Worm (Caenorhabditis elegans) whole organism, L1 larva: Measurements from ENCODE around the gene C42D8.1.

Experiments used
- C04F5.9 ChIP-seq: sonication (generic microtip); optimal IDR thresholded peaks from 2 replicates; lab custom pipeline; 2016; ENCODE audit warnings: missing genetic modification characterization, missing compliant biosample characterization
- Y116A8C.19 ChIP-seq: sonication (generic microtip); optimal IDR thresholded peaks from 2 replicates; lab custom pipeline; 2016; ENCODE audit warnings: missing compliant biosample characterization, missing genetic modification characterization, borderline replicate concordance
- aly-2 ChIP-seq: fragments of 150-350 bp; optimal IDR thresholded peaks from 2 replicates; lab custom pipeline; 2014; ENCODE audit warnings: missing biosample characterization, missing genetic modification characterization
- ama-1 ChIP-seq: fragments of 150-350 bp; optimal IDR thresholded peaks from 2 replicates; lab custom pipeline; 2014
- blmp-1 ChIP-seq: fragments of 150-350 bp; optimal IDR thresholded peaks from 2 replicates; lab custom pipeline; 2014; ENCODE audit warnings: missing biosample characterization, missing genetic modification characterization
- efl-1 ChIP-seq, 4 experiments: fragments of 150-350 bp; optimal IDR thresholded peaks in 3 of 4; peaks in 1 of 4; 1 replicate in 1 of 4; 2 replicates in 3 of 4; lab custom pipeline; 2014; ENCODE audit warnings: missing biosample characterization in 2 of 4, missing genetic modification characterization in 2 of 4, missing genetic modification reagents in 2 of 4
- egl-13 ChIP-seq: sonication (generic microtip); optimal IDR thresholded peaks from 2 replicates; lab custom pipeline; 2016; ENCODE audit warnings: missing genotype, missing genetic modification reagents, missing genetic modification characterization, missing compliant biosample characterization
- ets-5 ChIP-seq: fragments of 200-800 bp; sonication (Bioruptor generic); IDR thresholded peaks from 2 replicates; pipeline ENCODE4 v1.3.6; 2022; ENCODE audit warnings: missing genetic modification characterization, missing compliant biosample characterization
- grh-1 ChIP-seq: fragments of 200-800 bp; sonication (Bioruptor generic); IDR thresholded peaks from 2 replicates; pipeline ENCODE4 v1.3.6; 2022; ENCODE audit warnings: missing genetic modification reagents, missing genetic modification characterization, missing compliant biosample characterization
- hpl-2 ChIP-seq: fragments of 150-350 bp; optimal IDR thresholded peaks from 2 replicates; lab custom pipeline; 2014; ENCODE audit warnings: missing biosample characterization, missing genetic modification reagents, missing genetic modification characterization
- irx-1 ChIP-seq: sonication (generic microtip); optimal IDR thresholded peaks from 2 replicates; lab custom pipeline; 2016; ENCODE audit warnings: missing genetic modification characterization, missing compliant biosample characterization
- jun-1 ChIP-seq: fragments of 150-350 bp; optimal IDR thresholded peaks from 2 replicates; lab custom pipeline; 2014; ENCODE audit warnings: missing biosample characterization, missing genetic modification reagents, missing genetic modification characterization
- lin-14 ChIP-seq: fragments of 200-800 bp; sonication (Bioruptor generic); optimal IDR thresholded peaks from 2 replicates; lab custom pipeline; 2018; ENCODE audit warnings: mild to moderate bottlenecking, missing genetic modification characterization, moderate library complexity, missing compliant biosample characterization
- lin-15B ChIP-seq: fragments of 150-350 bp; sonication (generic microtip); optimal IDR thresholded peaks from 3 replicates; lab custom pipeline; 2014; ENCODE audit warnings: missing biosample characterization, missing genetic modification characterization
- lsy-2 ChIP-seq, 2 experiments: fragments of 150-350 bp; optimal IDR thresholded peaks; 2 replicates each; lab custom pipeline; 2014; ENCODE audit warnings: missing biosample characterization in 2 of 2, missing genetic modification characterization in 2 of 2
- mef-2 ChIP-seq: fragments of 150-350 bp; optimal IDR thresholded peaks from 2 replicates; lab custom pipeline; 2014; ENCODE audit warnings: missing biosample characterization, missing genetic modification characterization
- mep-1 ChIP-seq: fragments of 150-350 bp; optimal IDR thresholded peaks from 2 replicates; lab custom pipeline; 2014; ENCODE audit warnings: missing biosample characterization, missing genetic modification characterization
- nhr-12 ChIP-seq: sonication (generic microtip); optimal IDR thresholded peaks from 2 replicates; lab custom pipeline; 2017; ENCODE audit warnings: missing biosample characterization, missing genetic modification characterization
- nhr-19 ChIP-seq: fragments of 200-800 bp; sonication (Bioruptor generic); conservative IDR thresholded peaks from 2 replicates; pipeline ENCODE4 v1.3.6; 2022; ENCODE audit warnings: missing genetic modification characterization, missing compliant biosample characterization
- nhr-237 ChIP-seq: fragments of 150-350 bp; optimal IDR thresholded peaks from 2 replicates; lab custom pipeline; 2014; ENCODE audit warnings: missing biosample characterization, missing genetic modification characterization
- nhr-71 ChIP-seq: sonication (generic microtip); optimal IDR thresholded peaks from 2 replicates; lab custom pipeline; 2016; ENCODE audit warnings: mild to moderate bottlenecking, missing genetic modification characterization, moderate library complexity, missing compliant biosample characterization
- nhr-76 ChIP-seq: sonication (generic microtip); optimal IDR thresholded peaks from 2 replicates; lab custom pipeline; 2017; ENCODE audit warnings: missing biosample characterization, missing genetic modification characterization
- nhr-84 ChIP-seq: sonication (generic microtip); optimal IDR thresholded peaks from 2 replicates; lab custom pipeline; 2017; ENCODE audit warnings: missing biosample characterization, missing genetic modification characterization
- nhr-85 ChIP-seq: sonication (generic microtip); peaks from one replicate; lab custom pipeline; 2016; ENCODE audit warnings: missing genetic modification characterization, inconsistent platforms, missing compliant biosample characterization
- nhr-90 ChIP-seq: sonication (generic microtip); optimal IDR thresholded peaks from 2 replicates; lab custom pipeline; 2016; ENCODE audit warnings: mild to moderate bottlenecking, missing genetic modification characterization, missing compliant biosample characterization; ENCODE audit not compliant: poor library complexity
- pqm-1 ChIP-seq: sonication (generic microtip); optimal IDR thresholded peaks from 3 replicates; lab custom pipeline; 2017; ENCODE audit warnings: missing biosample characterization, missing genetic modification characterization
- rnt-1 ChIP-seq: sonication (generic microtip); optimal IDR thresholded peaks from 2 replicates; lab custom pipeline; 2016; ENCODE audit warnings: mild to moderate bottlenecking, missing genetic modification characterization, moderate library complexity, missing compliant biosample characterization
- snu-23 ChIP-seq: sonication (generic microtip); optimal IDR thresholded peaks from 2 replicates; lab custom pipeline; 2016; ENCODE audit warnings: missing genetic modification characterization, missing compliant biosample characterization
- sptf-1 ChIP-seq: fragments of 150-350 bp; optimal IDR thresholded peaks from 2 replicates; lab custom pipeline; 2014; ENCODE audit warnings: missing biosample characterization, missing genetic modification characterization
- unc-62 ChIP-seq: fragments of 150-350 bp; optimal IDR thresholded peaks from 2 replicates; lab custom pipeline; 2014; ENCODE audit warnings: missing biosample characterization, missing genetic modification reagents, missing genetic modification characterization
- unc-98 ChIP-seq: fragments of 200-800 bp; sonication (Bioruptor generic); IDR thresholded peaks from 2 replicates; pipeline ENCODE4 v1.3.6; 2022; ENCODE audit warnings: missing genetic modification characterization, missing compliant biosample characterization
- zag-1 ChIP-seq: fragments of 150-350 bp; optimal IDR thresholded peaks from 2 replicates; lab custom pipeline; 2014; ENCODE audit warnings: missing biosample characterization, missing genetic modification characterization
- ztf-11 ChIP-seq, 2 experiments: sonication (generic microtip); optimal IDR thresholded peaks; 2 replicates each; lab custom pipeline; 2016 to 2017; ENCODE audit warnings: missing genetic modification characterization in 2 of 2, missing biosample characterization in 1 of 2, missing compliant biosample characterization in 1 of 2
- ztf-4 ChIP-seq: fragments of 150-350 bp; optimal IDR thresholded peaks from 2 replicates; lab custom pipeline; 2014; ENCODE audit warnings: missing biosample characterization, missing genetic modification characterization

The C42D8.1 gene

ce11 chrX:5066570-5066969, 42.7 kb upstream of the C42D8.1 start:
- no peak for TF ChIP-seq snu-23 (GFP tag; lab: Kevin White, UChicago)
- TF ChIP-seq efl-1 (optimal IDR thresholded peaks at IDR 0.05; lab: Kevin White, UChicago) = no peak
- TF ChIP-seq efl-1 (GFP tag; optimal IDR thresholded peaks at IDR 0.05 in 1 of 2; lab: Kevin White, UChicago) = peak in 1 of 2 experiments; percentile 79
- TF ChIP-seq mef-2 (tag; lab: Kevin White, UChicago) = no peak
- no peak for TF ChIP-seq rnt-1 (tag; lab: Kevin White, UChicago)
- no peak for TF ChIP-seq nhr-19 (GFP tag; lab: Robert Waterston, UW)

DNA sequence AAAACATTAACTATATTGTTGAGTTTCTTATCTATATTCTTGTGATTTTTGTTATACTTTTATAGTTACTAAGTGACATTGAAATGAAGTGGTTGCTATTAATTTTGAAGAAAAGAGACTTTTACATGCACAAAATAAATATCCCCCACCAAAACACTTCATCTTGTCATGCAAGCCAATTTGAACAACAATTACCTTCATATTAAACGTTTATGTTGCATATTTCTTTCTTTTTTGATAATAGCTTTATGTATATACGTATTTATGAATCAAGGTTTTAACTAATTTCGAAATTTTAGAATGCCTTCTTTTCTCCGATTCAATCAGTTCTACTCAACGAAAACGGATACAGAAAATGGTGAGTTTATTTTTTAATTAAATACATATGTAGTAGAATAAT, 41.5 kb upstream of the C42D8.1 start, which contains the start of gene clc-7:
Gene clc-7, plus strand, starts transcription at position 301 of the 400 bp plus-strand sequence.
- no peak for TF ChIP-seq hpl-2
- TF ChIP-seq nhr-71 = no peak
- no peak for TF ChIP-seq nhr-237 (tag; lab: Kevin White, UChicago)
- TF ChIP-seq grh-1 (GFP tag; lab: Robert Waterston, UW) = no peak
- no peak for TF ChIP-seq Y116A8C.19 (tag; lab: Kevin White, UChicago)
- no peak for TF ChIP-seq jun-1 (tag; lab: Kevin White, UChicago)
- TF ChIP-seq mep-1 = no peak
- TF ChIP-seq ztf-4 (tag; lab: Kevin White, UChicago) = no peak
- TF ChIP-seq nhr-84 (tag; lab: Kevin White, UChicago) = no peak
- no peak for TF ChIP-seq pqm-1 (tag; lab: Kevin White, UChicago)
- TF ChIP-seq lin-15B (tag; lab: Kevin White, UChicago) = no peak
- TF ChIP-seq nhr-12 (tag; lab: Kevin White, UChicago) = no peak
- no peak for TF ChIP-seq nhr-90 (tag; lab: Kevin White, UChicago)
- no peak for TF ChIP-seq irx-1
- TF ChIP-seq C04F5.9 (tag; lab: Kevin White, UChicago) = no peak

DNA sequence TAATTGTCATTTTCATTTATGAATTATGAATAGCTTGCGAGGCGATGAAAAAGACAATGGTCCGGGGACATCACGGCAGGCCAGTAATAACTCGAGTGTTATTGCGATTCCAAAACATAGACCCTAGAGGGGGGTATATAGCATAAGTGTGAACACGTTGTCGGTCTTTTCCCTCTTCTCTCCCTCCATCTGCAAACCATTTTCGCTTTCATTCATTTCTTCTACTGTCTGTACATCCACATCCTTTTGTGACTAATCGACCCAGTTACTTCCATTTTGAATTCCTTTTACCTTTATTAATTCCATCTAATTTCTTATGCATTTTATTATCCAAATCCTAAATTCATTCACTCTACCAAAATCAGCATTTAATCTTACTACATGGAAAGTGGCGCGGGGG, 38.3 kb upstream of the C42D8.1 start:
- TF ChIP-seq lsy-2 (tag; optimal IDR thresholded peaks at IDR 0.05; lab: Kevin White, UChicago) (no peak), lin-14 (GFP tag; lab: Kevin White, UChicago) (peak; percentile 8), blmp-1 (tag; lab: Kevin White, UChicago) (peak; percentile 85), mef-2 (tag; lab: Kevin White, UChicago) (no peak)
- TF ChIP-seq, all 84 proteins: peak for 2

DNA sequence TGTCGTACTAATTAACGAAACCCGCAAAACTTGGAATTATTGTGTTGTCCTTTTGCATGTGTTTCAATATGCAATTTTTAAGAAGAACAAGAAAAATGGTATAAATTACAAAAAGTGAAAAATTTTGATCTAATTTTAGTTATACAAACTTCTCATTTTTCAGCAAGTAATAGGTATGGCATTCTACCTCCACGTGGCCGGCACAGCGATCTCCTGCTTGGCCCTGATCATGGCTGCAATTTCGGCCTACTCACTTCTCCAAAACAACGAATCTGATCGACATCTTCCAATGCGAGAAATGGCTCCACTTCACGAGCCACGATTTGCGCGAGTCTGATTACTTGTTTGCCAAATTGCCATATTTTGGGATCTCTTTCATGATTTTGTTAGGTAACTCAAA, 35.4 kb upstream of the C42D8.1 start:
- peak; percentile 15 for TF ChIP-seq nhr-85 (tag; lab: Kevin White, UChicago)
- TF ChIP-seq mef-2 (tag; lab: Kevin White, UChicago) = no peak
- TF ChIP-seq zag-1 (tag; lab: Kevin White, UChicago) = no peak
- TF ChIP-seq unc-98 (GFP tag; lab: Robert Waterston, UW) = no peak
- TF ChIP-seq egl-13 = no peak
- TF ChIP-seq aly-2 (tag; lab: Kevin White, UChicago) = no peak
- TF ChIP-seq ama-1 (lab: Kevin White, UChicago) = no peak
- no peak for TF ChIP-seq lsy-2 (tag; optimal IDR thresholded peaks at IDR 0.05; lab: Kevin White, UChicago)
- peak; percentile 91; the same call in 1 of the 2 replicates for TF ChIP-seq ets-5 (GFP tag; lab: Robert Waterston, UW)
- no peak for TF ChIP-seq unc-62

DNA sequence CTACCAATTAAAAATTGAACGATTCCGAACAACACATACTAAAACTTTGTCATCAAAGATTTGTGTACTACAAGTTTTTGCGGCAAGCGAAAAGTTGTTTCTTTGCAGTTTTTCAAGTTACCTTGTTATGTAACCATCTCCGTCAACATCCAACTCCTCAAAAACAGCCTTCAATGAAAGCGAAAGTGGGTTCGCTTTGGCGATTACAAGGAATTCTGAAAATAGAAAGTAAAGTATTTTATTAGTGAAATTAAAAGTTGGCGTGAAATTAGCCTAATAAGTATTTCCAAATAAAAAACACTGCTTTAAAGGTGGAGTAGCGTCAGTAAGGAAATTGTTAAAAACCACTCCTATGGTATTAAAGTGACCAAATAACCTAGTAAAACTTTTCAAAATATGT, 33.8 kb upstream of the C42D8.1 start:
- TF ChIP-seq nhr-85 (tag; lab: Kevin White, UChicago) (peak; percentile 77), nhr-237 (tag; lab: Kevin White, UChicago) (no peak), blmp-1 (tag; lab: Kevin White, UChicago) (peak; percentile 74), sptf-1 (tag; lab: Kevin White, UChicago) (no peak), ztf-11 (tag; optimal IDR thresholded peaks at IDR 0.05; lab: Kevin White, UChicago) (no peak), nhr-76 (tag; lab: Kevin White, UChicago) (no peak), lin-14 (GFP tag; lab: Kevin White, UChicago) (peak; percentile 40)
